Worm (Caenorhabditis elegans) whole organism, early embryonic: ENCODE data around the gene acr-17.
"Not testable (repeated sequence)": the region's sequence is repeated elsewhere in the genome, so short reads cannot be mapped to it uniquely, and the experiment has no call there.

Source experiments
- ama-1 ChIP-seq: fragments of 150-350 bp; optimal IDR thresholded peaks from 2 replicates; lab custom pipeline; 2014
- ceh-13 ChIP-seq: fragments of 200-800 bp; sonication (Bioruptor generic); optimal IDR thresholded peaks from 2 replicates; lab custom pipeline; 2018; ENCODE audit warnings: mild to moderate bottlenecking, missing genetic modification characterization, missing compliant biosample characterization

- TF ChIP-seq ama-1 (lab: Kevin White, UChicago); ceh-13: not testable (repeated sequence)
Measured at ce11 chrV:2598830-2599229, 9.6 kb upstream of the acr-17 start, which contains the start of gene F53E10.5.
